Fruit fly (Drosophila melanogaster) Kc167 (cell line): ENCODE results near the gene CG6414.

Experiments used
- Myc ChIP-seq: fragments of >200 bp; optimal IDR thresholded peaks from 2 replicates; lab custom pipeline; 2017; ENCODE audit warnings: missing external identifiers
- Sin3A ChIP-seq: fragments of >200 bp; optimal IDR thresholded peaks from 2 replicates; lab custom pipeline; 2018; ENCODE audit warnings: missing external identifiers
- h ChIP-seq: fragments of >200 bp; optimal IDR thresholded peaks from 3 replicates; lab custom pipeline; 2018; ENCODE audit warnings: missing external identifiers
- insv ChIP-seq: fragments of >200 bp; optimal IDR thresholded peaks from 3 replicates; lab custom pipeline; 2018; ENCODE audit warnings: missing external identifiers
- psq ChIP-seq: fragments of >200 bp; optimal IDR thresholded peaks from 2 replicates; lab custom pipeline; 2017; ENCODE audit warnings: missing external identifiers
- ttk ChIP-seq: sonication (Bioruptor generic); optimal IDR thresholded peaks from 2 replicates; lab custom pipeline; 2017; ENCODE audit warnings: missing external identifiers

dm6 chrX:4010835-4011234, 39.7 kb upstream of the CG6414 start:
- TF ChIP-seq ttk (no peak), insv (no peak), Sin3A (no peak), h (lab: Kevin White, UChicago) (no peak), psq (lab: Kevin White, UChicago) (no peak), Myc (no peak)
